Worm (Caenorhabditis elegans) whole organism, L4 larva: ENCODE measurements around the gene str-52.
A peak's percentile ranks its signal among the peaks of the same experiment; 100 is the strongest.

Experiments
- Y75B8A.6 ChIP-seq: fragments of 200-800 bp; sonication (Bioruptor generic); IDR thresholded peaks from 2 replicates; pipeline ENCODE4 v1.3.6; 2022; ENCODE audit warnings: missing genetic modification reagents, missing genetic modification characterization, missing compliant biosample characterization
- ceh-44 ChIP-seq: fragments of 200-800 bp; sonication (Bioruptor generic); IDR thresholded peaks from 2 replicates; pipeline ENCODE4 v1.3.6; 2022; ENCODE audit warnings: missing genetic modification reagents, missing genetic modification characterization, missing compliant biosample characterization
- lin-39 ChIP-seq: fragments of 150-350 bp; optimal IDR thresholded peaks from 2 replicates; lab custom pipeline; 2014; ENCODE audit warnings: missing biosample characterization, missing genetic modification reagents, missing genetic modification characterization
- nhr-25 ChIP-seq: sonication (generic microtip); optimal IDR thresholded peaks from 2 replicates; lab custom pipeline; 2017; ENCODE audit warnings: missing genetic modification characterization, mild to moderate bottlenecking, missing compliant biosample characterization, antibody characterized with exemption, moderate library complexity, borderline replicate concordance; ENCODE audit not compliant: insufficient read depth
- nhr-28 ChIP-seq: fragments of 150-350 bp; optimal IDR thresholded peaks from 2 replicates; lab custom pipeline; 2014; ENCODE audit warnings: missing biosample characterization, missing genetic modification characterization
- pha-4 ChIP-seq, 2 experiments: fragments of 150-350 bp in 1 of 2; fragments of 200-800 bp in 1 of 2; sonication (Bioruptor generic) in 1 of 2; IDR thresholded peaks in 1 of 2; optimal IDR thresholded peaks in 1 of 2; 2 replicates each; pipeline versions ENCODE4 v1.3.6 to Lab custom; 2014 to 2022; ENCODE audit warnings: missing genetic modification characterization in 2 of 2, missing genetic modification reagents in 2 of 2, missing biosample characterization in 1 of 2, missing compliant biosample characterization in 1 of 2

DNA sequence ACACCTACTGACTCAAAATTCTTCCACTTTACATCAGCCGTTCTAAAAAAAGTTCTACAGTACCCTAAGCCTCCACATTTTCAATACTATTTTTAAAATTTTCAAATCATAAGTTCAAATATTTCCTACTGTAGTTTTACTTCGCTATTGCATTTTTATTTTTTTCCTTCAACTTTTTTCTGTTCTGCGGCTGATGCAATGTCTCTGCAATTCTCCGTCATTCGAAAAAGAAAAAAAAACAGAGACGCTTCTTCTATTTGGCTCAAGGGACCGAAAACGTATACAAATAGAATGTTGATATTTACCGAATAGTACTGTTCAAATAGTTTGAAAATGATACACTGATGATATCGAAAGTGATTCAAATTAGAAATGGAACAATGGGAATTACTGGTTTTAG lies 7.7 kb downstream of the str-52 start:
- TF ChIP-seq nhr-28 (tag; lab: Kevin White, UChicago) (peak; percentile 12), Y75B8A.6 (GFP tag; lab: Robert Waterston, UW) (no peak), pha-4 (GFP tag; IDR thresholded peaks at IDR 0.05; lab: Robert Waterston, UW) (no peak), pha-4 (tag; optimal IDR thresholded peaks at IDR 0.05; lab: Kevin White, UChicago) (no peak), lin-39 (tag; lab: Kevin White, UChicago) (no peak), nhr-25 (tag; lab: Kevin White, UChicago) (no peak), ceh-44 (GFP tag; lab: Robert Waterston, UW) (no peak)
